Worm (Caenorhabditis elegans) whole organism, L4 larva: ENCODE data around the gene T28A11.3.

ENCODE experiments used
- ctbp-1 ChIP-seq: fragments of 200-800 bp; sonication (Bioruptor generic); IDR thresholded peaks from 2 replicates; pipeline ENCODE4 v1.3.6; 2022; ENCODE audit warnings: missing genetic modification reagents, missing genetic modification characterization, missing compliant biosample characterization
- fos-1 ChIP-seq: fragments of 150-350 bp; optimal IDR thresholded peaks from 2 replicates; lab custom pipeline; 2014; ENCODE audit warnings: missing biosample characterization, missing genetic modification characterization
- hif-1 ChIP-seq, 2 experiments: sonication (generic microtip); optimal IDR thresholded peaks; 2 replicates each; lab custom pipeline; 2016 to 2017; ENCODE audit warnings: missing compliant biosample characterization in 2 of 2, missing genetic modification characterization in 2 of 2, missing genetic modification reagents in 2 of 2, missing genotype in 2 of 2, mild to moderate bottlenecking in 1 of 2
- jun-1 ChIP-seq: fragments of 150-350 bp; optimal IDR thresholded peaks from 2 replicates; lab custom pipeline; 2014; ENCODE audit warnings: missing biosample characterization, missing genetic modification reagents, missing genetic modification characterization
- nhr-102 ChIP-seq: sonication (generic microtip); optimal IDR thresholded peaks from 2 replicates; lab custom pipeline; 2016; ENCODE audit warnings: mild to moderate bottlenecking, missing genetic modification characterization, moderate library complexity, missing compliant biosample characterization
- nhr-11 ChIP-seq: fragments of 150-350 bp; optimal IDR thresholded peaks from 2 replicates; lab custom pipeline; 2014; ENCODE audit warnings: missing biosample characterization, missing genetic modification characterization
- nhr-28 ChIP-seq: fragments of 150-350 bp; optimal IDR thresholded peaks from 2 replicates; lab custom pipeline; 2014; ENCODE audit warnings: missing biosample characterization, missing genetic modification characterization
- nhr-76 ChIP-seq: fragments of 150-350 bp; optimal IDR thresholded peaks from 2 replicates; lab custom pipeline; 2014; ENCODE audit warnings: missing biosample characterization, missing genetic modification characterization
- nhr-77 ChIP-seq: fragments of 150-350 bp; optimal IDR thresholded peaks from 2 replicates; lab custom pipeline; 2014; ENCODE audit warnings: missing biosample characterization, missing genetic modification characterization
- tag-97 ChIP-seq: fragments of 200-800 bp; sonication (Bioruptor generic); IDR thresholded peaks from 2 replicates; pipeline ENCODE4 v1.3.6; 2022; ENCODE audit warnings: missing genetic modification characterization, missing compliant biosample characterization
- unc-39 ChIP-seq: sonication (generic microtip); optimal IDR thresholded peaks from 2 replicates; lab custom pipeline; 2017; ENCODE audit warnings: missing biosample characterization, missing genetic modification characterization

DNA sequence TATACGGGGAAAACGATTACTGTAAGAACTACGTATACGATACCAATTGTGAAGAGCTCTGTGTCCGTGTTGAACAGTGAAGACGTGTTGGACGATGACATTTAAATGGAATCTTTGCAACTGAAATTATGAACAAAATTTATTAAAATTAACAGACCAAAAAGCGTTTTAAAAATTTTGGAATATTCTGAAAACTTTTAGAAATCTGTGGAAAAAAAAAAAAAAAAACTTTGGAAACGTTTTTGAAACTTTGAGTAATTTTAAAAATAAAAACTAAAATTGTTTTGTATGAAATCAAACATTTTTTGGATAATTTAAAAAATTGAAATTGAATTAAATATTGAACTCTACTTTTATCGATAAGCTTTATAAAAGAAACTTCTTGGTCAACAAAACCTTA, 19.1 kb upstream of the T28A11.3 start, which contains the start of gene srt-63:
- TF ChIP-seq nhr-102 (tag; lab: Kevin White, UChicago): no peak
- no peak for TF ChIP-seq fos-1 (tag; lab: Kevin White, UChicago)
- TF ChIP-seq tag-97 (GFP tag; lab: Robert Waterston, UW): no peak
- no peak for TF ChIP-seq hif-1 (tag; optimal IDR thresholded peaks at IDR 0.05; lab: Kevin White, UChicago)
- TF ChIP-seq ctbp-1 (GFP tag; lab: Robert Waterston, UW): no peak
- no peak for TF ChIP-seq jun-1 (tag; lab: Kevin White, UChicago)
- TF ChIP-seq nhr-11 (tag; lab: Kevin White, UChicago): no peak
- TF ChIP-seq unc-39: no peak
- TF ChIP-seq nhr-76 (tag; lab: Kevin White, UChicago): no peak
- no peak for TF ChIP-seq nhr-77 (tag; lab: Kevin White, UChicago)
- no peak for TF ChIP-seq nhr-28 (tag; lab: Kevin White, UChicago)
